Worm (Caenorhabditis elegans): ENCODE data around the gene pcyt-2.2.

Gene pcyt-2.2

ce11 chrX:7883994-7884393 lies at the start of gene pcyt-2.2:
Gene pcyt-2.2, plus strand, starts transcription at chrX:7884294.
- no peak for TF ChIP-seq ztf-23 (GFP tag; IDR thresholded peaks at IDR 0.05)
- no peak for TF ChIP-seq ztf-29 (GFP tag; IDR thresholded peaks at IDR 0.05)
- no peak for TF ChIP-seq med-1 (GFP tag; optimal IDR thresholded peaks at IDR 0.05; ENCODE audit: insufficient read depth)

DNA sequence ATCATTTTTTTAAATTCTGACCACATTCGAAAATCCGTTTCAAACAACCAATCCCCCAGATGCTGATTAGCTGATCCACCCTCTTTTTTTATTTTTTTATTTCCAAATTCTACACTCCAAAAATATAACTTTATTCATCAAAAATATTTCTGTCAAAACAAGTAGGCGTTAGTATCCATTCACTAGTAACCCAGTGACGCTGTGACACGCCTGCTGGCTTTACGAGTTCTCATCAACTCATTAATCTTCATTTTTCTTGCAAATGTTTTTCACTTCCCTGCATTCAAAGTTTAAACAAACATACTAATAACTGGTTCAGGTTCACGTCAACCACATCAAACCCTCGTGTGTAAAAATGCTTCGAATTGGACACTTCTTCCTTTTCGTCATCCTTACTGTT lies 45.5 kb upstream of the pcyt-2.2 start, which contains the start of gene nlp-101:
TSS of gene nlp-101 (plus strand) at position 301 of the 400 bp plus-strand sequence.
- TF ChIP-seq med-1 (GFP tag; optimal IDR thresholded peaks at IDR 0.05; ENCODE audit: insufficient read depth): no peak
- TF ChIP-seq flt-1 (GFP tag; IDR thresholded peaks at IDR 0.05): no peak
- TF ChIP-seq klf-2 (GFP tag; conservative IDR thresholded peaks at IDR 0.05): no peak
- TF ChIP-seq ref-1 (GFP tag; conservative IDR thresholded peaks at IDR 0.05): no peak
- no peak for TF ChIP-seq tab-1 (GFP tag; IDR thresholded peaks at IDR 0.05)
- TF ChIP-seq ztf-29 (GFP tag; IDR thresholded peaks at IDR 0.05): no peak
- no peak for TF ChIP-seq T22C8.4 (GFP tag; IDR thresholded peaks at IDR 0.05)
- no peak for TF ChIP-seq cog-1 (tag; optimal IDR thresholded peaks at IDR 0.05)
- TF ChIP-seq ztf-23 (GFP tag; IDR thresholded peaks at IDR 0.05): no peak

- no peak for TF ChIP-seq ztf-29 (GFP tag; IDR thresholded peaks at IDR 0.05)
- no peak for TF ChIP-seq ref-1 (GFP tag; conservative IDR thresholded peaks at IDR 0.05)
- TF ChIP-seq med-1 (GFP tag; optimal IDR thresholded peaks at IDR 0.05; ENCODE audit: insufficient read depth): no peak
These were observed 44.1 kb upstream of the pcyt-2.2 start for ce11 chrX:7839989-7840388.

- no peak for TF ChIP-seq ref-1 (GFP tag; conservative IDR thresholded peaks at IDR 0.05)
- TF ChIP-seq T22C8.4 (GFP tag; IDR thresholded peaks at IDR 0.05): no peak
- TF ChIP-seq ztf-23 (GFP tag; IDR thresholded peaks at IDR 0.05): no peak
- no peak for TF ChIP-seq cog-1 (tag; optimal IDR thresholded peaks at IDR 0.05)
- TF ChIP-seq med-1 (GFP tag; optimal IDR thresholded peaks at IDR 0.05; ENCODE audit: insufficient read depth): no peak
- TF ChIP-seq tab-1 (GFP tag; IDR thresholded peaks at IDR 0.05): no peak
- TF ChIP-seq klf-2 (GFP tag; conservative IDR thresholded peaks at IDR 0.05): no peak
- no peak for TF ChIP-seq flt-1 (GFP tag; IDR thresholded peaks at IDR 0.05)
- TF ChIP-seq ztf-29 (GFP tag; IDR thresholded peaks at IDR 0.05): no peak
These were observed 41.9 kb upstream of the pcyt-2.2 start, which contains the start of gene idpp-11 for ce11 chrX:7842241-7842640. Gene idpp-11, plus strand, starts transcription at chrX:7842541.

DNA sequence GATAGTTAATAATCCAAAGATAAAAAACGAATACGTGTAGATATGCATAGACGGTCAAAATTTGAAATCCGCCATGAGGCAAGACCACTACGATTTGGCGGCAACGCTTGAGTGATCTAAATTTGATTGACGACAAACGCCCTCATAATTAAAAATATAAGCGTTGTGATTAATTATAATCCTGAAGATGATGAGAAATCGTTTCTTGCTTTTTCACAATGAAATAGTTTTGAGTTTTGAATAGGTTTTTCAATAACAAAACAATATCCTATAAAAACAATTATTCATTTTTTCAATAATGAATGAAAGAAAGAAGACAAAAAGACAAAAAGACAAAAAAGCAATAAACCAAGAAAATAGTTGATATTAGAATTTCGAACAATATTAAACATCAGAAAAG lies 36.7 kb upstream of the pcyt-2.2 start, which contains the start of gene C54D2.6:
TSS of gene C54D2.6 (minus strand) at position 101 of the 400 bp plus-strand sequence.
- TF ChIP-seq ref-1 (GFP tag; conservative IDR thresholded peaks at IDR 0.05): no peak
- no peak for TF ChIP-seq ztf-23 (GFP tag; IDR thresholded peaks at IDR 0.05)
- TF ChIP-seq cog-1 (tag; optimal IDR thresholded peaks at IDR 0.05): no peak

- no peak for TF ChIP-seq ref-1 (GFP tag; conservative IDR thresholded peaks at IDR 0.05)
- no peak for TF ChIP-seq T22C8.4 (GFP tag; IDR thresholded peaks at IDR 0.05)
- TF ChIP-seq med-1 (GFP tag; optimal IDR thresholded peaks at IDR 0.05; ENCODE audit: insufficient read depth): no peak
- no peak for TF ChIP-seq tab-1 (GFP tag; IDR thresholded peaks at IDR 0.05)
- no peak for TF ChIP-seq ztf-23 (GFP tag; IDR thresholded peaks at IDR 0.05)
- TF ChIP-seq ztf-29 (GFP tag; IDR thresholded peaks at IDR 0.05): no peak
- no peak for TF ChIP-seq cog-1 (tag; optimal IDR thresholded peaks at IDR 0.05)
- no peak for TF ChIP-seq klf-2 (GFP tag; conservative IDR thresholded peaks at IDR 0.05)
- no peak for TF ChIP-seq flt-1 (GFP tag; IDR thresholded peaks at IDR 0.05)
These were observed 17.6 kb upstream of the pcyt-2.2 start for ce11 chrX:7866493-7866892.

DNA sequence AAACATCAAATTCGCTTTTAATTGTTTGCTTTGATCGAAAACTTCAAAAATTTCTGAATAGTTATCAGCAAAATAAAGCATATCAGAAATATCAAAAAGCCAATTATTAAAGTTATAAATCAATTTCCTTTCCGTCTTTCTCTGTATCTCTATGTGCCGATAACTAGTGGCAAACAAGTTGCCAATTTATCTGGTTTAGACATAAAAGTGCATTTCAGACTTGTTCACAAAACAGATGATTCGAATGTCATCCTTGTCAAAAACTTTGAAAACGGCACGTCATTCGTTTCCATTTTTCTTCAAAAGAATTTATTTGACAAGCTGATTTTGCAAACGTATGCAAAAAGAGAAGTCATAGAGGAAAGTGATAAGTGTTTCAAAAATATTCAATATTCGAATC lies 16.8 kb upstream of the pcyt-2.2 start:
- no peak for TF ChIP-seq cog-1 (tag; optimal IDR thresholded peaks at IDR 0.05)
- no peak for TF ChIP-seq ref-1 (GFP tag; conservative IDR thresholded peaks at IDR 0.05)

DNA sequence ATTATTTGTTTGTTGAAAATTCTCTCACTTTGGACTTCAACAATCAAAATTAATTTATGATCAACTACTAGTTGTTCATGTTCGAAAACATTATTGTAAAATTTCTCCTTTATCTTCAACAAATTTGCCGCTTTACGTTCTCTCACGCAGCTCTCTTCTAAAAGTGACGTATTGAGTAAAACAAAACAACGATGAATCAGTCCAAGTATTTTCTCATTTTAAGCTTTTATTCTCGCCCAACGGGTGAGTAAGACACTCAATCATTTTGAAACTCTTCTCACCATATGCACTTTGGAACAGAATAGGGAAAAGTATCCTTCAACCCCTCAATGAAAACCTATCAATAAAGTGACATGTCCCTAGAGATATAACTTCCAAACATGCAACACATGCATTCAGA lies 10.7 kb upstream of the pcyt-2.2 start:
- TF ChIP-seq ztf-29 (GFP tag; IDR thresholded peaks at IDR 0.05): no peak
- no peak for TF ChIP-seq T22C8.4 (GFP tag; IDR thresholded peaks at IDR 0.05)
- TF ChIP-seq flt-1 (GFP tag; IDR thresholded peaks at IDR 0.05): no peak
- no peak for TF ChIP-seq cog-1 (tag; optimal IDR thresholded peaks at IDR 0.05)
- TF ChIP-seq ztf-23 (GFP tag; IDR thresholded peaks at IDR 0.05): no peak
- no peak for TF ChIP-seq ref-1 (GFP tag; conservative IDR thresholded peaks at IDR 0.05)
- no peak for TF ChIP-seq med-1 (GFP tag; optimal IDR thresholded peaks at IDR 0.05; ENCODE audit: insufficient read depth)
- TF ChIP-seq tab-1 (GFP tag; IDR thresholded peaks at IDR 0.05): no peak
- no peak for TF ChIP-seq klf-2 (GFP tag; conservative IDR thresholded peaks at IDR 0.05)

ce11 chrX:7875854-7876253 lies 8.2 kb upstream of the pcyt-2.2 start, which contains the start of gene cca-1:
Gene cca-1, minus strand, starts transcription at chrX:7875954.
- no peak for TF ChIP-seq flt-1 (GFP tag; IDR thresholded peaks at IDR 0.05)
- no peak for TF ChIP-seq ztf-29 (GFP tag; IDR thresholded peaks at IDR 0.05)
- TF ChIP-seq T22C8.4 (GFP tag; IDR thresholded peaks at IDR 0.05): no peak
- no peak for TF ChIP-seq cog-1 (tag; optimal IDR thresholded peaks at IDR 0.05)
- TF ChIP-seq tab-1 (GFP tag; IDR thresholded peaks at IDR 0.05): no peak
- no peak for TF ChIP-seq med-1 (GFP tag; optimal IDR thresholded peaks at IDR 0.05; ENCODE audit: insufficient read depth)
- TF ChIP-seq ref-1 (GFP tag; conservative IDR thresholded peaks at IDR 0.05): no peak
- TF ChIP-seq klf-2 (GFP tag; conservative IDR thresholded peaks at IDR 0.05): no peak
- TF ChIP-seq ztf-23 (GFP tag; IDR thresholded peaks at IDR 0.05): no peak

ce11 chrX:7880848-7881247 lies 3.2 kb upstream of the pcyt-2.2 start, which contains the start of gene C39D10.8:
Gene C39D10.8, minus strand, starts transcription at chrX:7880948.
- TF ChIP-seq ztf-29 (GFP tag; IDR thresholded peaks at IDR 0.05) (no peak), med-1 (GFP tag; optimal IDR thresholded peaks at IDR 0.05; ENCODE audit: insufficient read depth) (no peak), ref-1 (GFP tag; conservative IDR thresholded peaks at IDR 0.05) (no peak)

ce11 chrX:7881307-7881706 lies 2.8 kb upstream of the pcyt-2.2 start:
- TF ChIP-seq ztf-23 (GFP tag; IDR thresholded peaks at IDR 0.05) (no peak), ztf-29 (GFP tag; IDR thresholded peaks at IDR 0.05) (no peak), ref-1 (GFP tag; conservative IDR thresholded peaks at IDR 0.05) (no peak), cog-1 (tag; optimal IDR thresholded peaks at IDR 0.05) (no peak), T22C8.4 (GFP tag; IDR thresholded peaks at IDR 0.05) (no peak), med-1 (GFP tag; optimal IDR thresholded peaks at IDR 0.05; ENCODE audit: insufficient read depth) (no peak), flt-1 (GFP tag; IDR thresholded peaks at IDR 0.05) (no peak), tab-1 (GFP tag; IDR thresholded peaks at IDR 0.05) (no peak), klf-2 (GFP tag; conservative IDR thresholded peaks at IDR 0.05) (no peak)

Data from whole organism, midembryonic.